Worm (Caenorhabditis elegans) whole organism, midembryonic: Measurements from ENCODE around the gene C27F2.6.

Experiments used
- T22C8.4 ChIP-seq: fragments of 200-800 bp; sonication (Bioruptor generic); IDR thresholded peaks from 2 replicates; pipeline ENCODE4 v1.3.6; 2022; ENCODE audit warnings: missing genetic modification characterization, missing compliant biosample characterization
- cog-1 ChIP-seq: sonication (generic microtip); optimal IDR thresholded peaks from 2 replicates; lab custom pipeline; 2016; ENCODE audit warnings: missing genetic modification characterization, missing compliant biosample characterization
- tab-1 ChIP-seq: fragments of 200-800 bp; sonication (Bioruptor generic); IDR thresholded peaks from 2 replicates; pipeline ENCODE4 v1.3.6; 2022; ENCODE audit warnings: missing genetic modification characterization, missing compliant biosample characterization

DNA sequence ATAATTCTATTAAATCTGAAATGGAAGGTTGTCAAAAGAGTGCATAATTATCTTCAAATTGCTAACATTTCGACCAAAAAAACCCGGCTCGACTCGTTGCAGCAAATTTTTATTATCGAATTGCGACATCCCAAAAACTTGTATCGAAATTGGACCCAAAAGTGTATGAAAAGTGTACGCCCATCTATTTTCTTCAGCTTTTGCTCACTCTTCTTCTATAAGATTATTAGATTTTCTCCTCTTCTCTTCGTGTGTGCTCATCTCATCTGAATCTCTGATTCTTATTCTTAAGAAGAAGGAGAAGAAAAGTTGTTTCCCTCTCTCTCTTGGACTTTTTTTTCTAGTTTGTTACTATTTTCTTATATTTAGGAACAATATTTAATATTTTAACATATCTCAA is 13.0 kb downstream of the C27F2.6 start:
- no peak for TF ChIP-seq tab-1 (GFP tag; lab: Robert Waterston, UW)
- no peak for TF ChIP-seq T22C8.4 (GFP tag; lab: Robert Waterston, UW)
- TF ChIP-seq cog-1 (tag; lab: Kevin White, UChicago), result no peak
